Worm (Caenorhabditis elegans): ENCODE data around the gene K11H12.1.

ce11 chrIV:615244-615643 lies 38.0 kb downstream of the K11H12.1 start, which contains the start of gene C18H7.1:
- TF ChIP-seq dao-5 (tag; optimal IDR thresholded peaks at IDR 0.05): no peak
- no peak for TF ChIP-seq him-1 (tag; optimal IDR thresholded peaks at IDR 0.05)
